Fruit fly (Drosophila melanogaster) whole organism, prepupa: ENCODE measurements around the gene CG32295.

Experiments used
- CG1621 ChIP-seq: fragments of 200-800 bp; sonication (Bioruptor generic); optimal IDR thresholded peaks from 3 replicates; lab custom pipeline; 2018; ENCODE audit warnings: missing biosample characterization, mild to moderate bottlenecking, missing genetic modification characterization
- CG3032 ChIP-seq: fragments of 200-800 bp; optimal IDR thresholded peaks from 2 replicates; lab custom pipeline; 2019; ENCODE audit warnings: missing biosample characterization, mild to moderate bottlenecking, missing genetic modification characterization, moderate library complexity
- CG8319 ChIP-seq: fragments of 200-800 bp; sonication (Bioruptor generic); optimal IDR thresholded peaks from 3 replicates; lab custom pipeline; 2016; ENCODE audit warnings: missing biosample characterization, missing genetic modification characterization
- Gug ChIP-seq: fragments of 200-800 bp; sonication (Bioruptor generic); IDR thresholded peaks from 2 replicates; pipeline ENCODE4 v1.3.6; 2022; ENCODE audit warnings: missing biosample characterization, missing genetic modification characterization
- dac ChIP-seq: fragments of 200-800 bp; sonication (Bioruptor generic); optimal IDR thresholded peaks from 2 replicates; lab custom pipeline; 2017; ENCODE audit warnings: missing biosample characterization, mild to moderate bottlenecking, missing genetic modification characterization
- fd59A ChIP-seq: fragments of 200-800 bp; sonication (Bioruptor generic); optimal IDR thresholded peaks from 2 replicates; lab custom pipeline; 2017; ENCODE audit warnings: missing biosample characterization, mild to moderate bottlenecking, missing genetic modification characterization, missing genetic modification reagents
- vri ChIP-seq: fragments of 200-800 bp; sonication (Bioruptor generic); optimal IDR thresholded peaks from 3 replicates; lab custom pipeline; 2016; ENCODE audit warnings: missing biosample characterization, mild to moderate bottlenecking, missing genetic modification characterization

DNA sequence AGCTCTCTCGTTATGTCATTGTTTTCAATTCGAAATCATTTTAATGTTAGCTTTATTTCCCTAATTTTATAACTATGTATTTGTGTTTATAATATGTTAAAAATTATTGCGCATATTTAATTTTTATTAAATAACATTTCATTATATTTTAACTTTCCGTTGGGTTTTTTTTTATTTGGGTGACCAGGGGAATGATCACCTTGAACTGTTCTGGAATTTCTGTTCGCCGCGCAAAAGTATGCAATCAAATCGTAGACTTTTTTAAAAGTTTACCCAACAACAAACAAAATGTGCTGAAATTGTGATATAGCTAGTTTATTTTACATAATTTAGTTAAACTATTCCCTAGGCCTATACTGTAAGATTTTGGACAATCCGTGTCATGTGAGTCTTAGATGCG lies 27.7 kb downstream of the CG32295 start:
- no peak for TF ChIP-seq fd59A (GFP tag; lab: Kevin White, UChicago)
- TF ChIP-seq Gug: no peak
- TF ChIP-seq CG8319 (GFP tag; lab: Kevin White, UChicago): no peak
- no peak for TF ChIP-seq CG1621 (tag; lab: Kevin White, UChicago)
- no peak for TF ChIP-seq dac (GFP tag; lab: Kevin White, UChicago)
- no peak for TF ChIP-seq vri (GFP tag; lab: Kevin White, UChicago)
- TF ChIP-seq CG3032 (tag; lab: Kevin White, UChicago): no peak
